Worm (Caenorhabditis elegans) whole organism, late embryonic: ENCODE results near the gene pcca-1.

Experiments used
- C08G9.2 ChIP-seq: sonication (generic microtip); optimal IDR thresholded peaks from 2 replicates; lab custom pipeline; 2016; ENCODE audit warnings: mild to moderate bottlenecking, missing genetic modification characterization, moderate library complexity, missing compliant biosample characterization
- C38D4.7 ChIP-seq: fragments of 200-800 bp; sonication (Bioruptor generic); optimal IDR thresholded peaks from 2 replicates; lab custom pipeline; 2018; ENCODE audit warnings: mild to moderate bottlenecking, missing genetic modification characterization, moderate library complexity, missing compliant biosample characterization
- K09A11.1 ChIP-seq: sonication (generic microtip); optimal IDR thresholded peaks from 2 replicates; lab custom pipeline; 2017; ENCODE audit warnings: antibody characterized with exemption, mild to moderate bottlenecking, missing genetic modification characterization, missing compliant biosample characterization; ENCODE audit not compliant: insufficient read depth
- T23F11.4 ChIP-seq: fragments of 200-800 bp; sonication (Bioruptor generic); optimal IDR thresholded peaks from 2 replicates; lab custom pipeline; 2018; ENCODE audit warnings: mild to moderate bottlenecking, missing genetic modification characterization, missing compliant biosample characterization
- ahr-1 ChIP-seq: sonication (generic microtip); optimal IDR thresholded peaks from 2 replicates; lab custom pipeline; 2016; ENCODE audit warnings: missing genetic modification characterization, missing compliant biosample characterization
- ceh-14 ChIP-seq: sonication (generic microtip); optimal IDR thresholded peaks from 2 replicates; lab custom pipeline; 2016; ENCODE audit warnings: missing genotype, missing genetic modification characterization, missing compliant biosample characterization
- ceh-19 ChIP-seq: fragments of 200-800 bp; sonication (Bioruptor generic); optimal IDR thresholded peaks from 2 replicates; lab custom pipeline; 2018; ENCODE audit warnings: mild to moderate bottlenecking, missing genetic modification characterization, missing compliant biosample characterization
- ceh-24 ChIP-seq: sonication (generic microtip); optimal IDR thresholded peaks from 2 replicates; lab custom pipeline; 2016; ENCODE audit warnings: mild to moderate bottlenecking, missing genetic modification characterization, missing compliant biosample characterization
- ceh-30 ChIP-seq: fragments of 150-350 bp; optimal IDR thresholded peaks from 2 replicates; lab custom pipeline; 2014; ENCODE audit warnings: missing biosample characterization, missing genetic modification characterization
- ceh-45 ChIP-seq: fragments of 200-800 bp; sonication (Bioruptor generic); IDR thresholded peaks from 2 replicates; pipeline ENCODE4 v1.3.6; 2022; ENCODE audit warnings: missing genetic modification reagents, missing genetic modification characterization, missing compliant biosample characterization
- ceh-9 ChIP-seq: sonication (generic microtip); optimal IDR thresholded peaks from 2 replicates; lab custom pipeline; 2016; ENCODE audit warnings: mild to moderate bottlenecking, missing genetic modification characterization, inconsistent platforms, missing compliant biosample characterization
- che-1 ChIP-seq: sonication (generic microtip); optimal IDR thresholded peaks from 2 replicates; lab custom pipeline; 2016; ENCODE audit warnings: mild to moderate bottlenecking, missing genetic modification characterization, missing compliant biosample characterization
- dve-1 ChIP-seq: sonication (generic microtip); optimal IDR thresholded peaks from 2 replicates; lab custom pipeline; 2017; ENCODE audit warnings: antibody characterized with exemption, mild to moderate bottlenecking, missing genetic modification characterization, missing compliant biosample characterization
- elt-4 ChIP-seq: sonication (generic microtip); optimal IDR thresholded peaks from 2 replicates; lab custom pipeline; 2016; ENCODE audit warnings: missing genetic modification characterization, missing compliant biosample characterization
- ets-4 ChIP-seq: sonication (generic microtip); optimal IDR thresholded peaks from 2 replicates; lab custom pipeline; 2016; ENCODE audit warnings: missing genetic modification characterization, missing compliant biosample characterization
- eyg-1 ChIP-seq: sonication (generic microtip); optimal IDR thresholded peaks from 2 replicates; lab custom pipeline; 2016; ENCODE audit warnings: missing genotype, missing genetic modification characterization, missing compliant biosample characterization
- fax-1 ChIP-seq: sonication (generic microtip); optimal IDR thresholded peaks from 2 replicates; lab custom pipeline; 2016; ENCODE audit warnings: missing genotype, missing genetic modification characterization, missing compliant biosample characterization
- fkh-10 ChIP-seq: fragments of 150-350 bp; optimal IDR thresholded peaks from 2 replicates; lab custom pipeline; 2014; ENCODE audit warnings: missing biosample characterization, missing genetic modification reagents, missing genetic modification characterization
- fkh-6 ChIP-seq: sonication (generic microtip); optimal IDR thresholded peaks from 2 replicates; lab custom pipeline; 2016; ENCODE audit warnings: missing genetic modification characterization, missing compliant biosample characterization
- gmeb-2 ChIP-seq: sonication (generic microtip); optimal IDR thresholded peaks from 2 replicates; lab custom pipeline; 2016; ENCODE audit warnings: missing genetic modification characterization, inconsistent platforms, missing compliant biosample characterization
- hlh-13 ChIP-seq: fragments of 200-800 bp; sonication (Bioruptor generic); optimal IDR thresholded peaks from 2 replicates; lab custom pipeline; 2018; ENCODE audit warnings: mild to moderate bottlenecking, missing genetic modification characterization, missing compliant biosample characterization
- hlh-30 ChIP-seq: sonication (generic microtip); optimal IDR thresholded peaks from 2 replicates; lab custom pipeline; 2017; ENCODE audit warnings: antibody characterized with exemption, missing genetic modification characterization, missing compliant biosample characterization; ENCODE audit not compliant: insufficient read depth
- hlh-6 ChIP-seq: sonication (generic microtip); optimal IDR thresholded peaks from 2 replicates; lab custom pipeline; 2016; ENCODE audit warnings: missing genotype, missing genetic modification characterization, missing compliant biosample characterization
- lim-6 ChIP-seq: sonication (generic microtip); optimal IDR thresholded peaks from 2 replicates; lab custom pipeline; 2016; ENCODE audit warnings: missing genetic modification characterization, missing compliant biosample characterization
- lin-11 ChIP-seq: fragments of 200-800 bp; sonication (Bioruptor generic); optimal IDR thresholded peaks from 2 replicates; lab custom pipeline; 2018; ENCODE audit warnings: mild to moderate bottlenecking, missing genetic modification characterization, missing compliant biosample characterization
- mec-3 ChIP-seq: sonication (generic microtip); optimal IDR thresholded peaks from 2 replicates; lab custom pipeline; 2016; ENCODE audit warnings: borderline replicate concordance, missing genetic modification characterization, missing compliant biosample characterization
- nhr-232 ChIP-seq: sonication (generic microtip); optimal IDR thresholded peaks from 2 replicates; lab custom pipeline; 2016; ENCODE audit warnings: missing genetic modification characterization, missing compliant biosample characterization
- odd-2 ChIP-seq: sonication (generic microtip); optimal IDR thresholded peaks from 2 replicates; lab custom pipeline; 2017; ENCODE audit warnings: antibody characterized with exemption, mild to moderate bottlenecking, missing genetic modification characterization, missing compliant biosample characterization
- pag-3 ChIP-seq: sonication (generic microtip); optimal IDR thresholded peaks from 2 replicates; lab custom pipeline; 2016; ENCODE audit warnings: missing compliant biosample characterization, missing genetic modification characterization, borderline replicate concordance
- pat-9 ChIP-seq: fragments of 200-800 bp; sonication (Bioruptor generic); optimal IDR thresholded peaks from 2 replicates; lab custom pipeline; 2018; ENCODE audit warnings: mild to moderate bottlenecking, missing genetic modification characterization, moderate library complexity, missing compliant biosample characterization
- pax-1 ChIP-seq: fragments of 150-350 bp; optimal IDR thresholded peaks from 2 replicates; lab custom pipeline; 2014; ENCODE audit warnings: missing biosample characterization, missing genetic modification characterization
- pha-4 ChIP-seq: fragments of 150-350 bp; optimal IDR thresholded peaks from 2 replicates; lab custom pipeline; 2018; ENCODE audit warnings: missing biosample characterization, missing genetic modification reagents, missing genetic modification characterization
- pqm-1 ChIP-seq: sonication (generic microtip); optimal IDR thresholded peaks from 2 replicates; lab custom pipeline; 2016; ENCODE audit warnings: missing genetic modification characterization, missing compliant biosample characterization
- pros-1 ChIP-seq: fragments of 150-350 bp; optimal IDR thresholded peaks from 2 replicates; lab custom pipeline; 2014; ENCODE audit warnings: missing biosample characterization, missing genetic modification reagents, missing genetic modification characterization
- sdc-2 ChIP-seq: sonication (generic microtip); optimal IDR thresholded peaks from 2 replicates; lab custom pipeline; 2016; ENCODE audit warnings: missing genotype, missing genetic modification characterization, missing compliant biosample characterization
- syd-9 ChIP-seq: sonication (generic microtip); optimal IDR thresholded peaks from 2 replicates; lab custom pipeline; 2016; ENCODE audit warnings: mild to moderate bottlenecking, missing genetic modification characterization, moderate library complexity, missing compliant biosample characterization
- tbx-7 ChIP-seq: sonication (generic microtip); optimal IDR thresholded peaks from 2 replicates; lab custom pipeline; 2016; ENCODE audit warnings: missing genotype, missing genetic modification characterization, missing compliant biosample characterization
- unc-3 ChIP-seq, 2 experiments: fragments of 200-800 bp in 1 of 2; sonication (Bioruptor generic) in 1 of 2; sonication (generic microtip) in 1 of 2; conservative IDR thresholded peaks in 1 of 2; optimal IDR thresholded peaks in 1 of 2; 2 replicates each; pipeline versions ENCODE4 v1.3.6 to Lab custom; 2016 to 2022; ENCODE audit warnings: missing compliant biosample characterization in 2 of 2, missing genetic modification characterization in 2 of 2, missing genetic modification reagents in 1 of 2
- unc-55 ChIP-seq: sonication (generic microtip); optimal IDR thresholded peaks from 2 replicates; lab custom pipeline; 2017; ENCODE audit warnings: missing biosample characterization, missing genetic modification reagents, missing genetic modification characterization
- zip-5 ChIP-seq: sonication (generic microtip); optimal IDR thresholded peaks from 2 replicates; lab custom pipeline; 2016; ENCODE audit warnings: missing genetic modification characterization, missing compliant biosample characterization
- ztf-16 ChIP-seq: sonication (generic microtip); optimal IDR thresholded peaks from 2 replicates; lab custom pipeline; 2017; ENCODE audit warnings: missing genetic modification characterization, missing compliant biosample characterization

pcca-1 gene

DNA sequence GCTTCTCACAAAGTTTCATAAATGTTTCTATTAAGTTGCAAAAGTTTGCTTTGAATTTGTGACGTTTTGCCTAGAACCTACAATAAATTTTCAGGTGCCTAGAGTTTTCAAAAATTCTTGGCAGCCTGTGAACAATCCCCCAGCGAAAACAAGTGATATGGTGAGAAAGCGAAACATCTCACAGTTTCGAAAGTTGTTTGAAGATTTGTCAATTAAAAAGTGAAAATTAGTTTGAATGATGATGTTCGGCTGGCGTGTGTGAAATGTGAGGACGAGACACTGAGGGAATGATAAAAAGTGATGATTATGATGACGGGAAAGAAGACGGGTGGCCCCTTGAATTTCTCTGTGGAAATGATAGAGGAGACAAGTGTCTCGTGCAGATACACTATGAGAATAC lies 22.0 kb downstream of the pcca-1 start:
- TF ChIP-seq hlh-13 (GFP tag; lab: Kevin White, UChicago) = no peak

DNA sequence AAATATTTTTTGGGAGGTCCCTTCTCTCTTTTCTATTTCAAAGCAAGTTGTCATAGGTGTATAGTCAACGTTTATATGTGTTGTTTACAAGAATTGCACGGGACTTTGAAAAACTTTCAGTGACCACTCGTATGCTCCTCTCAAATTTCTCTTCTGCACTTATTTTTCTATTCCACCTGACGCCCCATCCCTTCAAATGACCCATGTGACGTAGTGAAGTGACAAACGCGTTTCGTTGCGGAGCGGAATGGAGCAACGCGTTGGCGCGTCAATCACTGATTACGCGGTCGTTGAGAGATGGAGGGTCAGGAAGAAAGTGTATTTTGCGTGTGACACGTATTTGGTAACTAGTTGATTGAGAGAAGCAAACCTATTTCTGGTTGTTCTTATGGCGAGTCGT lies 24.7 kb downstream of the pcca-1 start:
- peak; percentile 68 for TF ChIP-seq unc-55 (GFP tag; lab: Kevin White, UChicago)
- no peak for TF ChIP-seq C38D4.7
- TF ChIP-seq, all 69 proteins: peak for 1

- TF ChIP-seq zip-5 (no peak), elt-4 (no peak), ceh-30 (tag; lab: Kevin White, UChicago) (no peak), pha-4 (no peak), nhr-232 (tag; lab: Kevin White, UChicago) (no peak), syd-9 (tag; lab: Kevin White, UChicago) (no peak), lim-6 (no peak), pag-3 (no peak), pqm-1 (tag; lab: Kevin White, UChicago) (no peak), hlh-6 (tag; lab: Kevin White, UChicago) (no peak)
- TF ChIP-seq, all 69 proteins: peak for 0
These were observed 33.4 kb downstream of the pcca-1 start, which contains the start of gene nlp-61 for ce11 chrX:7627351-7627750. Gene nlp-61, plus strand, starts transcription at chrX:7627651.

DNA sequence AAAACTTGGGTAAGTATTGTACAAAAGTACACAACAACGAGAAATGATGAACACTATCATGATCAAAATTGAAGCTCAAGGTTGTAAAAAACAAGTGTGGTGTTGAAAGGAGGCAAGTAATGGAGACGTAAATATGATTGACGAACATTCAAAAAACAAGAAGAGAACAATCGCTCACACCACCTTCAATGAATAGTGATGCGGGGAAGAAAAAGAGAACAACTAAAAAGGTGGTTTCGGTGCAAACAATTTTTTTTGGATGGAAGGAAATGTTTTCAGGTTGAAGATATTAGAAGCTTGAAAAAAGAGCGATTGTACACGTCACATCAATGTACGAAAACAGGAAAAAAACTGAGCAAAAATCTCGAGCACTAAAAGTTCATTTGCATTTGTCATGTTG lies 46.3 kb downstream of the pcca-1 start:
- no peak for TF ChIP-seq fkh-10 (GFP tag; lab: Kevin White, UChicago)
- no peak for TF ChIP-seq odd-2
- no peak for TF ChIP-seq ceh-19 (GFP tag; lab: Kevin White, UChicago)
- no peak for TF ChIP-seq unc-3 (GFP tag; conservative IDR thresholded peaks at IDR 0.05; lab: Robert Waterston, UW)
- TF ChIP-seq unc-3 (tag; optimal IDR thresholded peaks at IDR 0.05; lab: Kevin White, UChicago) = no peak
- no peak for TF ChIP-seq ztf-16 (tag; lab: Kevin White, UChicago)
- TF ChIP-seq pros-1 = no peak
- no peak for TF ChIP-seq gmeb-2 (tag; lab: Kevin White, UChicago)
- no peak for TF ChIP-seq zip-5
- no peak for TF ChIP-seq eyg-1
- TF ChIP-seq ahr-1 = no peak
- TF ChIP-seq pag-3 = no peak
- TF ChIP-seq ceh-14 (tag; lab: Kevin White, UChicago) = no peak
- no peak for TF ChIP-seq sdc-2 (tag; lab: Kevin White, UChicago)
- TF ChIP-seq dve-1 (tag; lab: Kevin White, UChicago) = no peak
- no peak for TF ChIP-seq mec-3 (tag; lab: Kevin White, UChicago)
- no peak for TF ChIP-seq ets-4 (tag; lab: Kevin White, UChicago)
- no peak for TF ChIP-seq ceh-45 (GFP tag; lab: Robert Waterston, UW)
- no peak for TF ChIP-seq syd-9 (tag; lab: Kevin White, UChicago)
- TF ChIP-seq K09A11.1 (tag; lab: Kevin White, UChicago) = no peak
- TF ChIP-seq T23F11.4 = no peak

ce11 chrX:7607982-7608381 lies 52.8 kb downstream of the pcca-1 start, which contains the start of gene twk-17:
Gene twk-17, minus strand, starts transcription at chrX:7608082.
- TF ChIP-seq ceh-9 (tag; lab: Kevin White, UChicago) (no peak), fkh-6 (no peak), ets-4 (tag; lab: Kevin White, UChicago) (no peak), lin-11 (tag; lab: Kevin White, UChicago) (no peak), fax-1 (no peak), ceh-30 (tag; lab: Kevin White, UChicago) (no peak), pat-9 (no peak), ceh-45 (GFP tag; lab: Robert Waterston, UW) (no peak), ceh-24 (no peak), pag-3 (no peak), hlh-6 (tag; lab: Kevin White, UChicago) (no peak), unc-55 (GFP tag; lab: Kevin White, UChicago) (no peak), tbx-7 (tag; lab: Kevin White, UChicago) (no peak), C08G9.2 (no peak), hlh-30 (no peak), elt-4 (no peak), pha-4 (no peak), pax-1 (tag; lab: Kevin White, UChicago) (no peak), che-1 (no peak), K09A11.1 (tag; lab: Kevin White, UChicago) (no peak)
